Fruit fly (Drosophila melanogaster) whole organism, embryonic: ENCODE measurements around the gene CG14154.

Source experiments
- ATbp ChIP-seq: fragments of 200-800 bp; sonication (Bioruptor generic); optimal IDR thresholded peaks from 2 replicates; lab custom pipeline; 2017; ENCODE audit warnings: missing biosample characterization, mild to moderate bottlenecking, missing genetic modification characterization, missing genetic modification reagents
- Abd-B ChIP-seq: fragments of 200-800 bp; sonication (Bioruptor generic); optimal IDR thresholded peaks from 2 replicates; lab custom pipeline; 2018; ENCODE audit warnings: missing biosample characterization, mild to moderate bottlenecking, missing genetic modification characterization, moderate library complexity
- Antp ChIP-seq: fragments of 200-800 bp; sonication (Bioruptor generic); optimal IDR thresholded peaks from 3 replicates; lab custom pipeline; 2016; ENCODE audit warnings: missing biosample characterization, missing genetic modification characterization
- CG10147 ChIP-seq: fragments of 200-800 bp; sonication (Bioruptor generic); optimal IDR thresholded peaks from 2 replicates; lab custom pipeline; 2019; ENCODE audit warnings: missing biosample characterization, mild to moderate bottlenecking, missing genetic modification characterization, moderate library complexity
- CG10274 ChIP-seq: fragments of 200-800 bp; sonication (Bioruptor generic); optimal IDR thresholded peaks from 3 replicates; lab custom pipeline; 2017; ENCODE audit warnings: missing biosample characterization, mild to moderate bottlenecking, missing genetic modification characterization
- CG10321 ChIP-seq: fragments of 200-800 bp; sonication (Bioruptor generic); IDR thresholded peaks from 2 replicates; pipeline ENCODE4 v1.3.6; 2022; ENCODE audit warnings: missing biosample characterization, missing genetic modification characterization
- CG10462 ChIP-seq: fragments of 200-800 bp; sonication (Bioruptor generic); optimal IDR thresholded peaks from 2 replicates; lab custom pipeline; 2016; ENCODE audit warnings: missing biosample characterization, missing genetic modification characterization
- CG12769 ChIP-seq: fragments of 200-800 bp; sonication (Bioruptor generic); optimal IDR thresholded peaks from 2 replicates; lab custom pipeline; 2019; ENCODE audit warnings: missing biosample characterization, mild to moderate bottlenecking, missing genetic modification characterization, moderate library complexity
- CG13287 ChIP-seq: fragments of 200-800 bp; sonication (Bioruptor generic); IDR thresholded peaks from 2 replicates; pipeline ENCODE4 v1.3.6; 2022; ENCODE audit warnings: missing biosample characterization, missing genetic modification characterization; ENCODE audit not compliant: partially characterized antibody
- CG13775 ChIP-seq: fragments of 200-800 bp; sonication (Bioruptor generic); optimal IDR thresholded peaks from 3 replicates; lab custom pipeline; 2017; ENCODE audit warnings: missing biosample characterization, mild to moderate bottlenecking, missing genetic modification characterization
- CG14710 ChIP-seq: fragments of 200-800 bp; sonication (Bioruptor generic); optimal IDR thresholded peaks from 3 replicates; lab custom pipeline; 2019; ENCODE audit warnings: missing biosample characterization, mild to moderate bottlenecking, missing genetic modification characterization, moderate library complexity
- CG1602 ChIP-seq: fragments of 200-800 bp; sonication (Bioruptor generic); optimal IDR thresholded peaks from 3 replicates; lab custom pipeline; 2016; ENCODE audit warnings: missing biosample characterization, missing genetic modification characterization
- CG1647 ChIP-seq: fragments of 200-800 bp; sonication (Bioruptor generic); optimal IDR thresholded peaks from 3 replicates; lab custom pipeline; 2016; ENCODE audit warnings: missing biosample characterization, missing genetic modification characterization
- CG17359 ChIP-seq: fragments of 200-800 bp; sonication (Bioruptor generic); optimal IDR thresholded peaks from 3 replicates; lab custom pipeline; 2018; ENCODE audit warnings: missing biosample characterization, mild to moderate bottlenecking, missing genetic modification characterization, moderate library complexity
- CG18262 ChIP-seq: fragments of 200-800 bp; optimal IDR thresholded peaks from 3 replicates; lab custom pipeline; 2019; ENCODE audit warnings: missing biosample characterization, mild to moderate bottlenecking, missing genetic modification characterization, moderate library complexity
- CG18764 ChIP-seq: fragments of 200-800 bp; sonication (Bioruptor generic); optimal IDR thresholded peaks from 3 replicates; lab custom pipeline; 2016; ENCODE audit warnings: missing biosample characterization, missing genetic modification characterization
- CG32532 ChIP-seq: fragments of 200-800 bp; sonication (Bioruptor generic); IDR thresholded peaks from 2 replicates; pipeline ENCODE4 v1.3.6; 2022; ENCODE audit warnings: missing biosample characterization, missing genetic modification characterization
- CG3407 ChIP-seq: fragments of 200-800 bp; sonication (Bioruptor generic); optimal IDR thresholded peaks from 2 replicates; lab custom pipeline; 2018; ENCODE audit warnings: missing biosample characterization, mild to moderate bottlenecking, missing genetic modification characterization
- CG43689 ChIP-seq: fragments of 200-800 bp; sonication (Bioruptor generic); IDR thresholded peaks from 2 replicates; pipeline ENCODE4 v1.3.6; 2022; ENCODE audit warnings: missing biosample characterization, missing genetic modification characterization
- CG4404 ChIP-seq: fragments of 200-800 bp; sonication (Bioruptor generic); IDR thresholded peaks from 2 replicates; pipeline ENCODE4 v1.3.6; 2022; ENCODE audit warnings: missing biosample characterization, missing genetic modification characterization
- CG6683 ChIP-seq: fragments of 200-800 bp; sonication (Bioruptor generic); optimal IDR thresholded peaks from 2 replicates; lab custom pipeline; 2017; ENCODE audit warnings: missing biosample characterization, mild to moderate bottlenecking, missing genetic modification characterization, missing genetic modification reagents
- CG6765 ChIP-seq: fragments of 200-800 bp; sonication (Bioruptor generic); optimal IDR thresholded peaks from 3 replicates; lab custom pipeline; 2017; ENCODE audit warnings: missing biosample characterization, mild to moderate bottlenecking, missing genetic modification characterization
- Chrac-16 ChIP-seq: fragments of 200-800 bp; sonication (Bioruptor generic); optimal IDR thresholded peaks from 3 replicates; lab custom pipeline; 2016; ENCODE audit warnings: missing biosample characterization, missing genetic modification characterization
- Dfd ChIP-seq, 2 experiments: fragments of >200 bp; optimal IDR thresholded peaks; 2 replicates each; lab custom pipeline; 2017; ENCODE audit warnings: missing biosample characterization in 2 of 2, missing genetic modification characterization in 2 of 2
- E2f1 ChIP-seq: fragments of 200-800 bp; sonication (Bioruptor generic); IDR thresholded peaks from 2 replicates; pipeline ENCODE4 v1.3.6; 2022; ENCODE audit warnings: missing biosample characterization, missing genetic modification characterization
- Fer2 ChIP-seq: fragments of 200-800 bp; sonication (Bioruptor generic); optimal IDR thresholded peaks from 2 replicates; lab custom pipeline; 2018; ENCODE audit warnings: missing biosample characterization, mild to moderate bottlenecking, missing genetic modification characterization, moderate library complexity
- HmgZ ChIP-seq: fragments of 200-800 bp; sonication (Bioruptor generic); optimal IDR thresholded peaks from 2 replicates; lab custom pipeline; 2018; ENCODE audit warnings: missing biosample characterization, mild to moderate bottlenecking, missing genetic modification characterization
- Hsf ChIP-seq: fragments of 200-800 bp; sonication (Bioruptor generic); optimal IDR thresholded peaks from 3 replicates; lab custom pipeline; 2016; ENCODE audit warnings: missing biosample characterization, missing genetic modification characterization
- NFAT ChIP-seq: fragments of 200-800 bp; sonication (Bioruptor generic); IDR thresholded peaks from 2 replicates; pipeline ENCODE4 v1.3.6; 2022; ENCODE audit warnings: missing biosample characterization, missing genetic modification characterization
- PHDP ChIP-seq: fragments of 200-800 bp; sonication (Bioruptor generic); optimal IDR thresholded peaks from 3 replicates; lab custom pipeline; 2018; ENCODE audit warnings: missing biosample characterization, mild to moderate bottlenecking, missing genetic modification characterization, moderate library complexity
- Sry-δ ChIP-seq: fragments of 200-800 bp; sonication (Bioruptor generic); optimal IDR thresholded peaks from 2 replicates; lab custom pipeline; 2016; ENCODE audit warnings: missing biosample characterization, missing genetic modification characterization
- Ssrp ChIP-seq: fragments of 200-800 bp; sonication (Bioruptor generic); optimal IDR thresholded peaks from 2 replicates; lab custom pipeline; 2018; ENCODE audit warnings: missing biosample characterization, mild to moderate bottlenecking, missing genetic modification characterization, moderate library complexity
- ash1 ChIP-seq: fragments of 200-800 bp; sonication (Bioruptor generic); optimal IDR thresholded peaks from 2 replicates; lab custom pipeline; 2018; ENCODE audit warnings: missing biosample characterization, mild to moderate bottlenecking, missing genetic modification characterization
- bab2 ChIP-seq: fragments of 200-800 bp; sonication (Bioruptor generic); optimal IDR thresholded peaks from 2 replicates; lab custom pipeline; 2016; ENCODE audit warnings: missing biosample characterization, missing genetic modification characterization
- bigmax ChIP-seq: fragments of 200-800 bp; sonication (Bioruptor generic); optimal IDR thresholded peaks from 2 replicates; lab custom pipeline; 2018; ENCODE audit warnings: missing biosample characterization, mild to moderate bottlenecking, missing genetic modification characterization
- bowl ChIP-seq: fragments of 200-800 bp; sonication (Bioruptor generic); IDR thresholded peaks from 2 replicates; pipeline ENCODE4 v1.3.6; 2022; ENCODE audit warnings: missing biosample characterization, missing genetic modification characterization
- chif ChIP-seq, 2 experiments: fragments of 200-800 bp; sonication (Bioruptor generic); optimal IDR thresholded peaks; 3 replicates each; lab custom pipeline; 2016; ENCODE audit warnings: missing biosample characterization in 2 of 2, missing genetic modification characterization in 2 of 2
- chinmo ChIP-seq: fragments of 200-800 bp; sonication (Bioruptor generic); IDR thresholded peaks from 4 replicates; pipeline ENCODE4 v1.3.6; 2022; ENCODE audit warnings: missing biosample characterization, missing genetic modification characterization; ENCODE audit not compliant: partially characterized antibody
- dm ChIP-seq: fragments of 200-800 bp; sonication (Bioruptor generic); optimal IDR thresholded peaks from 3 replicates; lab custom pipeline; 2016; ENCODE audit warnings: missing biosample characterization, missing genetic modification characterization
- fd102C ChIP-seq: fragments of 200-800 bp; sonication (Bioruptor generic); optimal IDR thresholded peaks from 2 replicates; lab custom pipeline; 2018; ENCODE audit warnings: missing biosample characterization, mild to moderate bottlenecking, missing genetic modification characterization, moderate library complexity
- fru ChIP-seq: fragments of >200 bp; optimal IDR thresholded peaks from 2 replicates; lab custom pipeline; 2017
- gro ChIP-seq: fragments of 200-800 bp; sonication (Bioruptor generic); optimal IDR thresholded peaks from 2 replicates; lab custom pipeline; 2016; ENCODE audit warnings: missing biosample characterization, missing genetic modification characterization
- kah ChIP-seq: fragments of 200-800 bp; sonication (Bioruptor generic); optimal IDR thresholded peaks from 2 replicates; lab custom pipeline; 2018; ENCODE audit warnings: missing biosample characterization, mild to moderate bottlenecking, missing genetic modification characterization
- luna ChIP-seq: fragments of 200-800 bp; sonication (Bioruptor generic); optimal IDR thresholded peaks from 2 replicates; lab custom pipeline; 2016; ENCODE audit warnings: missing biosample characterization, missing genetic modification characterization
- mam ChIP-seq: fragments of 200-800 bp; sonication (Bioruptor generic); optimal IDR thresholded peaks from 3 replicates; lab custom pipeline; 2016; ENCODE audit warnings: missing biosample characterization, missing genetic modification characterization
- org-1 ChIP-seq: fragments of 200-800 bp; sonication (Bioruptor generic); optimal IDR thresholded peaks from 2 replicates; lab custom pipeline; 2017; ENCODE audit warnings: missing biosample characterization, missing genetic modification characterization
- pb ChIP-seq: fragments of 200-800 bp; sonication (Bioruptor generic); optimal IDR thresholded peaks from 3 replicates; lab custom pipeline; 2016; ENCODE audit warnings: missing biosample characterization, missing genetic modification characterization
- sd ChIP-seq: fragments of 200-800 bp; sonication (Bioruptor generic); optimal IDR thresholded peaks from 3 replicates; lab custom pipeline; 2018; ENCODE audit warnings: missing biosample characterization, mild to moderate bottlenecking, missing genetic modification characterization, moderate library complexity
- toy ChIP-seq: fragments of 200-800 bp; sonication (Bioruptor generic); IDR thresholded peaks from 2 replicates; pipeline ENCODE4 v1.3.6; 2022; ENCODE audit warnings: missing biosample characterization, missing genetic modification characterization
- ttk ChIP-seq: fragments of 200-800 bp; sonication (Bioruptor generic); IDR thresholded peaks from 2 replicates; pipeline ENCODE4 v2.1.2; 2022; ENCODE audit warnings: missing biosample characterization, missing genetic modification characterization

CG14154 gene

DNA sequence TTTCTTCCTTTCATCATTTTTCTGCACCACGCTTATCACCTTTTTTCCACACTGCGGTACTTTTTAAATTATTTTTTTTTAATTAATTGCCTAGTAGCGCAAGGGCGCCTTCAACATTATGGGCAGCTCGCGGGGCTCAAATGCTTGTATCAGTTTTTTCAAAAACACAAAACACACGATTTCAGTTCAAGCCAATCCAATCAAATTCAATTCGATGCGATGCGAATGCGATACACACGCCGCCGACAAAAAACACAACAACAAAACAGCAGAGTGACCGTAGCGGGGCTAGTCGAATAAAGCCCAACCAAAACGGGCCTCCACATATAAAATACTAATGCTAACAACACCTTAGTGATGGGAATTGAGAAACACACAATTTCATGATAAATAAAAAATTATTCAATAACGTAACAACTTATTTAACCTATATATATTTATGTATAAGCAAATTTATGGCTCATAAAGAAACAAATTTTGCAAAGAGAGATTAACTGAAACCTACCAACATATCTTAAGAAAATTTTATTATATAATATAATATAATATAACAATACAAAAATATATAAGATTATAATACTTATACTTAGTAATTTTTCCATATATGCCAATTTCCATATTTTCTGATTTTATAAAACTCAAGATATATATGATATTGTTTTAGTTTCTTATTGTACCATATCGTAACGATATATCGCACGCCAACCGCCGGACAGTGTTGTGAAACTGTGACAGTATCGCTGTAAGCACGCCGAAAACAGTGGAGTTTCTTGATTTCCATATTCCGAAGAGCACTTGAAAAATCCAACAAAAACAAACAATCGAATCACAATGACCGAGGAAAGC, 19.3 kb downstream of the CG14154 start, which contains the start of the genes CG32066 and CG8003:
CG32066 (minus strand) TSS at position 270 of the 846 bp plus-strand sequence.
CG8003 (plus strand) TSS at position 732 of the 846 bp plus-strand sequence.
- TF ChIP-seq CG6765 (GFP tag; lab: Kevin White, UChicago) (peak; percentile 50), Sry-δ (GFP tag; lab: Kevin White, UChicago) (peak; percentile 57), toy (GFP tag; lab: Robert Waterston, UW) (no peak), CG13287 (GFP tag; lab: Robert Waterston, UW) (peak; percentile 90), NFAT (GFP tag; lab: Robert Waterston, UW) (peak; percentile 77), dm (GFP tag; lab: Kevin White, UChicago) (peak; percentile 3), chinmo (GFP tag; lab: Robert Waterston, UW) (peak; percentile 61; the same call in 2 of the 4 replicates), Fer2 (no peak), Ssrp (tag; lab: Kevin White, UChicago) (peak; percentile 22), Chrac-16 (no peak), fru (no peak), ttk (no peak), fd102C (GFP tag; lab: Kevin White, UChicago) (peak; percentile 0), ATbp (no peak), CG10462 (no peak), PHDP (tag; lab: Kevin White, UChicago) (peak; percentile 12), CG18764 (GFP tag; lab: Kevin White, UChicago) (no peak), CG14710 (peak; percentile 52), Antp (GFP tag; lab: Kevin White, UChicago) (no peak), CG1647 (GFP tag; lab: Kevin White, UChicago) (peak; percentile 1), luna (GFP tag; lab: Kevin White, UChicago) (no peak), kah (peak; percentile 49), sd (tag; lab: Kevin White, UChicago) (peak; percentile 76), CG1602 (GFP tag; lab: Kevin White, UChicago) (peak; percentile 52), pb (GFP tag; lab: Kevin White, UChicago) (no peak), CG18262 (tag; lab: Kevin White, UChicago) (peak; percentile 55), Abd-B (peak; percentile 6), bowl (GFP tag; lab: Robert Waterston, UW) (peak; percentile 47; the same call in 1 of the 2 replicates), Hsf (GFP tag; lab: Kevin White, UChicago) (no peak), CG10274 (GFP tag; lab: Kevin White, UChicago) (no peak), gro (GFP tag; lab: Kevin White, UChicago) (peak; percentile 57), Dfd (GFP tag; optimal IDR thresholded peaks at IDR 0.05; lab: Kevin White, UChicago) (no peak), bigmax (GFP tag; lab: Kevin White, UChicago) (no peak), mam (peak; percentile 3), org-1 (GFP tag; lab: Kevin White, UChicago) (no peak), CG10321 (GFP tag; lab: Robert Waterston, UW) (no peak; the same call in 1 of the 2 replicates), CG6683 (no peak), CG13775 (GFP tag; lab: Kevin White, UChicago) (peak; percentile 55), chif (GFP tag; optimal IDR thresholded peaks at IDR 0.05; lab: Kevin White, UChicago) (no peak), CG3407 (no peak), CG10147 (GFP tag; lab: Kevin White, UChicago) (no peak), E2f1 (GFP tag; lab: Robert Waterston, UW) (no peak), CG17359 (tag; lab: Kevin White, UChicago) (peak; percentile 4), ash1 (GFP tag; lab: Kevin White, UChicago) (no peak), HmgZ (tag; lab: Kevin White, UChicago) (peak; percentile 24), bab2 (GFP tag; lab: Kevin White, UChicago) (no peak), CG12769 (tag; lab: Kevin White, UChicago) (peak; percentile 8), CG43689 (no peak), CG32532 (GFP tag; lab: Robert Waterston, UW) (peak; percentile 51; the same call in 1 of the 2 replicates), CG4404 (no peak)
